Worm (Caenorhabditis elegans) whole organism, L3 larva: ENCODE data around the gene F27B3.8.
A peak's percentile ranks its signal among the peaks of the same experiment; 100 is the strongest.

Experiments used
- R02D3.7 ChIP-seq: fragments of 150-350 bp; optimal IDR thresholded peaks from 2 replicates; lab custom pipeline; 2014; ENCODE audit warnings: missing biosample characterization, missing genetic modification characterization
- ZK546.5 ChIP-seq: sonication (generic microtip); optimal IDR thresholded peaks from 2 replicates; lab custom pipeline; 2017; ENCODE audit warnings: missing biosample characterization, missing genetic modification characterization
- ama-1 ChIP-seq: fragments of 150-350 bp; optimal IDR thresholded peaks from 2 replicates; lab custom pipeline; 2018
- ceh-16 ChIP-seq: sonication (generic microtip); optimal IDR thresholded peaks from 2 replicates; lab custom pipeline; 2017; ENCODE audit warnings: missing biosample characterization, missing genetic modification characterization
- ceh-28 ChIP-seq: fragments of 150-350 bp; optimal IDR thresholded peaks from 2 replicates; lab custom pipeline; 2014; ENCODE audit warnings: missing biosample characterization, missing genetic modification reagents, missing genetic modification characterization
- ceh-82 ChIP-seq: fragments of 150-350 bp; optimal IDR thresholded peaks from 2 replicates; lab custom pipeline; 2014; ENCODE audit warnings: missing biosample characterization, missing genetic modification characterization
- ceh-9 ChIP-seq: sonication (generic microtip); optimal IDR thresholded peaks from 2 replicates; lab custom pipeline; 2018; ENCODE audit warnings: missing biosample characterization, missing genetic modification characterization
- daf-12 ChIP-seq: fragments of 150-350 bp; optimal IDR thresholded peaks from 2 replicates; lab custom pipeline; 2014; ENCODE audit warnings: missing biosample characterization, missing genetic modification reagents, missing genetic modification characterization
- egl-27 ChIP-seq: sonication (generic microtip); optimal IDR thresholded peaks from 4 replicates; lab custom pipeline; 2017; ENCODE audit warnings: missing biosample characterization, missing genetic modification reagents, missing genetic modification characterization
- elt-1 ChIP-seq: fragments of 150-350 bp; optimal IDR thresholded peaks from 2 replicates; lab custom pipeline; 2014; ENCODE audit warnings: missing biosample characterization, missing genetic modification characterization
- elt-2 ChIP-seq: sonication (generic microtip); optimal IDR thresholded peaks from 2 replicates; lab custom pipeline; 2016; ENCODE audit warnings: missing genetic modification reagents, mild to moderate bottlenecking, missing genetic modification characterization, missing compliant biosample characterization
- elt-3 ChIP-seq, 3 experiments: fragments of 150-350 bp in 1 of 3; sonication (generic microtip) in 2 of 3; optimal IDR thresholded peaks; 2 replicates in 2 of 3; 4 replicates in 1 of 3; lab custom pipeline; 2014 to 2017; ENCODE audit warnings: missing biosample characterization in 3 of 3, missing genetic modification characterization in 3 of 3
- eor-1 ChIP-seq, 2 experiments: fragments of 150-350 bp; optimal IDR thresholded peaks; 2 replicates each; lab custom pipeline; 2014 to 2018; ENCODE audit warnings: missing biosample characterization in 2 of 2, missing genetic modification characterization in 2 of 2
- fkh-10 ChIP-seq: sonication (generic microtip); optimal IDR thresholded peaks from 2 replicates; lab custom pipeline; 2017; ENCODE audit warnings: missing biosample characterization, missing genetic modification reagents, missing genetic modification characterization
- fkh-2 ChIP-seq: fragments of 150-350 bp; optimal IDR thresholded peaks from 2 replicates; lab custom pipeline; 2014; ENCODE audit warnings: missing biosample characterization, missing genetic modification reagents, missing genetic modification characterization
- fos-1 ChIP-seq: fragments of 150-350 bp; optimal IDR thresholded peaks from 2 replicates; lab custom pipeline; 2014; ENCODE audit warnings: missing biosample characterization, missing genetic modification characterization
- hmg-11 ChIP-seq: sonication (generic microtip); optimal IDR thresholded peaks from 2 replicates; lab custom pipeline; 2016; ENCODE audit warnings: missing genetic modification characterization, missing compliant biosample characterization
- jun-1 ChIP-seq: fragments of 150-350 bp; optimal IDR thresholded peaks from 2 replicates; lab custom pipeline; 2014; ENCODE audit warnings: missing biosample characterization, missing genetic modification reagents, missing genetic modification characterization
- lin-39 ChIP-seq: fragments of 150-350 bp; optimal IDR thresholded peaks from 2 replicates; lab custom pipeline; 2018; ENCODE audit warnings: missing biosample characterization, missing genetic modification reagents, missing genetic modification characterization
- mdl-1 ChIP-seq: fragments of 150-350 bp; optimal IDR thresholded peaks from 2 replicates; lab custom pipeline; 2014; ENCODE audit warnings: missing biosample characterization, missing genetic modification characterization
- mml-1 ChIP-seq: fragments of 150-350 bp; sonication (generic microtip); optimal IDR thresholded peaks from 3 replicates; lab custom pipeline; 2014; ENCODE audit warnings: missing biosample characterization, missing genetic modification characterization
- nfya-1 ChIP-seq: sonication (generic microtip); optimal IDR thresholded peaks from 2 replicates; lab custom pipeline; 2017; ENCODE audit warnings: missing genetic modification characterization, mild to moderate bottlenecking, missing compliant biosample characterization, antibody characterized with exemption, moderate library complexity; ENCODE audit not compliant: insufficient read depth
- nhr-11 ChIP-seq: fragments of 150-350 bp; optimal IDR thresholded peaks from 2 replicates; lab custom pipeline; 2014; ENCODE audit warnings: missing biosample characterization, missing genetic modification characterization
- nhr-12 ChIP-seq: fragments of 150-350 bp; optimal IDR thresholded peaks from 2 replicates; lab custom pipeline; 2014; ENCODE audit warnings: missing biosample characterization, missing genetic modification characterization
- nhr-237 ChIP-seq: fragments of 150-350 bp; optimal IDR thresholded peaks from 2 replicates; lab custom pipeline; 2014; ENCODE audit warnings: missing biosample characterization, missing genetic modification characterization
- nhr-25 ChIP-seq: sonication (generic microtip); optimal IDR thresholded peaks from 2 replicates; lab custom pipeline; 2017; ENCODE audit warnings: missing biosample characterization, missing genetic modification characterization
- nhr-43 ChIP-seq: sonication (generic microtip); optimal IDR thresholded peaks from 2 replicates; lab custom pipeline; 2016; ENCODE audit warnings: mild to moderate bottlenecking, missing genetic modification characterization, missing compliant biosample characterization; ENCODE audit not compliant: poor library complexity, severe bottlenecking
- nhr-67 ChIP-seq: fragments of 150-350 bp; optimal IDR thresholded peaks from 2 replicates; lab custom pipeline; 2014; ENCODE audit warnings: missing biosample characterization, missing genetic modification characterization
- nhr-76 ChIP-seq: fragments of 150-350 bp; sonication (generic microtip); optimal IDR thresholded peaks from 5 replicates; lab custom pipeline; 2014; ENCODE audit warnings: missing biosample characterization, missing genetic modification characterization
- nhr-77 ChIP-seq: fragments of 150-350 bp; optimal IDR thresholded peaks from 2 replicates; lab custom pipeline; 2014; ENCODE audit warnings: missing biosample characterization, missing genetic modification characterization
- pha-4 ChIP-seq: fragments of 150-350 bp; optimal IDR thresholded peaks from 2 replicates; lab custom pipeline; 2014; ENCODE audit warnings: missing biosample characterization, missing genetic modification reagents, missing genetic modification characterization
- pqm-1 ChIP-seq: fragments of 150-350 bp; optimal IDR thresholded peaks from 2 replicates; lab custom pipeline; 2017; ENCODE audit warnings: missing biosample characterization, missing genetic modification characterization, inconsistent platforms
- sea-2 ChIP-seq: fragments of 150-350 bp; sonication (generic microtip); optimal IDR thresholded peaks from 4 replicates; lab custom pipeline; 2014; ENCODE audit warnings: missing biosample characterization, missing genetic modification reagents, missing genetic modification characterization
- skn-1 ChIP-seq: fragments of 150-350 bp; optimal IDR thresholded peaks from 2 replicates; lab custom pipeline; 2014; ENCODE audit warnings: missing biosample characterization, missing genetic modification characterization
- snpc-4 ChIP-seq: fragments of 150-350 bp; optimal IDR thresholded peaks from 2 replicates; lab custom pipeline; 2014; ENCODE audit warnings: missing biosample characterization, missing genetic modification characterization
- tbx-2 ChIP-seq: sonication (generic microtip); optimal IDR thresholded peaks from 2 replicates; lab custom pipeline; 2016; ENCODE audit warnings: mild to moderate bottlenecking, missing genetic modification characterization, missing compliant biosample characterization
- unc-39 ChIP-seq: sonication (generic microtip); optimal IDR thresholded peaks from 4 replicates; lab custom pipeline; 2017; ENCODE audit warnings: missing biosample characterization, missing genetic modification characterization
- unc-62 ChIP-seq: fragments of 150-350 bp; sonication (generic microtip); optimal IDR thresholded peaks from 4 replicates; lab custom pipeline; 2014; ENCODE audit warnings: missing biosample characterization, missing genetic modification reagents, missing genetic modification characterization
- zag-1 ChIP-seq: fragments of 150-350 bp; optimal IDR thresholded peaks from 2 replicates; lab custom pipeline; 2014; ENCODE audit warnings: missing biosample characterization, missing genetic modification characterization
- ztf-11 ChIP-seq: fragments of 150-350 bp; optimal IDR thresholded peaks from 2 replicates; lab custom pipeline; 2014; ENCODE audit warnings: missing biosample characterization, missing genetic modification characterization
- ztf-4 ChIP-seq: fragments of 150-350 bp; optimal IDR thresholded peaks from 2 replicates; lab custom pipeline; 2014; ENCODE audit warnings: missing biosample characterization, missing genetic modification characterization

F27B3.8 gene

ce11 chrIII:6606022-6606467 is 26.5 kb downstream of the F27B3.8 start (continued):
- TF ChIP-seq nhr-67 (tag; lab: Kevin White, UChicago) (no peak), fkh-2 (tag; lab: Kevin White, UChicago) (no peak), skn-1 (tag; lab: Kevin White, UChicago) (peak; percentile 49), nfya-1 (peak; percentile 86), mdl-1 (tag; lab: Kevin White, UChicago) (peak; percentile 68)

DNA sequence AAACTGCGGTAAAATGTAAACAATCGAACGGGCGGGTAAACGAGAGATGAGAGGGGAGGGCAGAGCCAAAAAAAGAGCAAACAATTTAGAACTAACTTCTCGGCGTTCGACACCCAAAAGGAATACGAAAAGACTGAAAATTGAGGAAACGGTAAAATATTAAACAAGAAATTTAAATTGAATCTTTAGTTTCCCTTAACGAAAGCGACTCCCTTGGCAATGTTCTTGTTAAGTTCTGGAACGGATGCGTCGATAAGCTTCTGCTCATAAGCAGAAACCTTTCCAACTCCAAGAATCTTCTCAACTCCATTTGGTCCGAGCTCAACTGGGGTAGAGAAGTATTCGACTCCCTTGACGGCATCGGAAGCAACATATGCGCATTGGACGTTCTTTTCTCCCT is 27.1 kb downstream of the F27B3.8 start:
- TF ChIP-seq pha-4 (tag; lab: Kevin White, UChicago): peak; percentile 64
- no peak for TF ChIP-seq nhr-237 (tag; lab: Kevin White, UChicago)

- TF ChIP-seq R02D3.7 (tag; lab: Kevin White, UChicago) (no peak), fkh-2 (tag; lab: Kevin White, UChicago) (no peak), tbx-2 (tag; lab: Kevin White, UChicago) (no peak), elt-2 (tag; lab: Kevin White, UChicago) (peak; percentile 28), nhr-76 (tag; lab: Kevin White, UChicago) (no peak), pqm-1 (no peak), nhr-67 (tag; lab: Kevin White, UChicago) (no peak), ztf-11 (tag; lab: Kevin White, UChicago) (no peak), nhr-25 (tag; lab: Kevin White, UChicago) (no peak), eor-1 (tag; optimal IDR thresholded peaks at IDR 0.05; lab: Kevin White, UChicago) (no peak), ztf-4 (tag; lab: Kevin White, UChicago) (no peak), fos-1 (tag; lab: Kevin White, UChicago) (no peak), fkh-10 (GFP tag; lab: Kevin White, UChicago) (no peak), ama-1 (peak; percentile 45), snpc-4 (no peak), ceh-16 (no peak), ceh-9 (tag; lab: Kevin White, UChicago) (no peak)
- TF ChIP-seq, all 47 proteins: peak for 2
These were observed 27.6 kb downstream of the F27B3.8 start for ce11 chrIII:6607067-6607466.

DNA sequence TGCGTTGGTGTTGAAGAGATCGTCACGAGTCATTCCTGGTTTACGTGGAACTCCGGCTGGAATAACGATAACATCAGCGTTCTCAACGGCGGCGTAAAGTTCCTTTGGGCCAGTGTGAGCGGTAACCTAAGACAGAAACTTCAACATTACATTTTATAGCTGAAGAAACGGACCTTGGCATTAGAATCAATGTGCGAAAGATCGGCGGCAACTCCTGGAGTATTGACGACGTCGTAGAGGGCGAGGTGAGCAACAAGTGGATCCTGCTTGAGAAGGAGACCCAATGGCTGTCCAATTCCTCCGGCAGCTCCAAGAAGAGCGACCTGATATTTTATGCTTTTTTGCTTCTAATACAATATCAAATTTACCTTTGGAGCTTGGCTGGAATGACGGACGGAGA is 28.1 kb downstream of the F27B3.8 start:
- TF ChIP-seq nfya-1 (no peak), unc-39 (tag; lab: Kevin White, UChicago) (no peak), egl-27 (tag; lab: Kevin White, UChicago) (no peak), daf-12 (tag; lab: Kevin White, UChicago) (no peak), pha-4 (tag; lab: Kevin White, UChicago) (no peak), tbx-2 (tag; lab: Kevin White, UChicago) (no peak), mml-1 (tag; lab: Kevin White, UChicago) (no peak), ceh-28 (tag; lab: Kevin White, UChicago) (no peak), ztf-11 (tag; lab: Kevin White, UChicago) (no peak), nhr-77 (tag; lab: Kevin White, UChicago) (no peak), fkh-2 (tag; lab: Kevin White, UChicago) (no peak), ZK546.5 (tag; lab: Kevin White, UChicago) (no peak), pqm-1 (no peak), elt-2 (tag; lab: Kevin White, UChicago) (no peak), nhr-237 (tag; lab: Kevin White, UChicago) (no peak), nhr-11 (no peak), jun-1 (tag; lab: Kevin White, UChicago) (no peak), skn-1 (tag; lab: Kevin White, UChicago) (no peak)

ce11 chrIII:6608101-6608672 is 28.7 kb downstream of the F27B3.8 start, which contains the start of the genes mdh-2 and F20H11.4:
mdh-2 (minus strand) TSS chrIII:6608106.
F20H11.4 (plus strand) TSS chrIII:6608622.
- TF ChIP-seq nhr-12 (tag; lab: Kevin White, UChicago): no peak
- no peak for TF ChIP-seq ama-1
- no peak for TF ChIP-seq sea-2
- TF ChIP-seq elt-1 (tag; lab: Kevin White, UChicago): no peak
- peak; percentile 73 for TF ChIP-seq hmg-11 (tag; lab: Kevin White, UChicago)
- peak; percentile 66 for TF ChIP-seq skn-1 (tag; lab: Kevin White, UChicago)
- TF ChIP-seq nhr-76 (tag; lab: Kevin White, UChicago): no peak
- TF ChIP-seq ceh-82 (tag; lab: Kevin White, UChicago): no peak
- peak; percentile 77 for TF ChIP-seq lin-39 (tag; lab: Kevin White, UChicago)
- TF ChIP-seq ceh-9 (tag; lab: Kevin White, UChicago): no peak
- no peak for TF ChIP-seq nhr-67 (tag; lab: Kevin White, UChicago)
- peak; percentile 49 for TF ChIP-seq nhr-43 (tag; lab: Kevin White, UChicago)
- peak; percentile 34 for TF ChIP-seq pqm-1
- no peak for TF ChIP-seq ztf-11 (tag; lab: Kevin White, UChicago)
- TF ChIP-seq ceh-16: no peak
- no peak for TF ChIP-seq egl-27 (tag; lab: Kevin White, UChicago)
- TF ChIP-seq fos-1 (tag; lab: Kevin White, UChicago): no peak
- no peak for TF ChIP-seq unc-39 (tag; lab: Kevin White, UChicago)
- no peak for TF ChIP-seq tbx-2 (tag; lab: Kevin White, UChicago)
- TF ChIP-seq fkh-2 (tag; lab: Kevin White, UChicago): no peak
- TF ChIP-seq elt-3 (tag; optimal IDR thresholded peaks at IDR 0.05; lab: Kevin White, UChicago): no peak
- peak; percentile 27 for TF ChIP-seq jun-1 (tag; lab: Kevin White, UChicago)
- TF ChIP-seq nhr-11: no peak
- TF ChIP-seq nhr-77 (tag; lab: Kevin White, UChicago): no peak
- no peak for TF ChIP-seq ZK546.5 (tag; lab: Kevin White, UChicago)
- no peak for TF ChIP-seq nhr-237 (tag; lab: Kevin White, UChicago)
- TF ChIP-seq unc-62 (GFP tag; lab: Kevin White, UChicago): no peak
- no peak for TF ChIP-seq zag-1 (tag; lab: Kevin White, UChicago)
